Worm (Caenorhabditis elegans) whole organism, L1 larva: Measurements from ENCODE around the gene srh-223.

Experiments used
- C04F5.9 ChIP-seq: sonication (generic microtip); optimal IDR thresholded peaks from 2 replicates; lab custom pipeline; 2016; ENCODE audit warnings: missing genetic modification characterization, missing compliant biosample characterization
- alr-1 ChIP-seq: fragments of 200-800 bp; sonication (Bioruptor generic); optimal IDR thresholded peaks from 2 replicates; lab custom pipeline; 2018; ENCODE audit warnings: borderline replicate concordance, mild to moderate bottlenecking, missing genetic modification characterization, missing compliant biosample characterization
- aly-2 ChIP-seq: fragments of 150-350 bp; optimal IDR thresholded peaks from 2 replicates; lab custom pipeline; 2014; ENCODE audit warnings: missing biosample characterization, missing genetic modification characterization
- ama-1 ChIP-seq: fragments of 150-350 bp; optimal IDR thresholded peaks from 2 replicates; lab custom pipeline; 2014
- ceh-82 ChIP-seq, 3 experiments: fragments of 150-350 bp in 1 of 3; sonication (generic microtip) in 2 of 3; optimal IDR thresholded peaks; 2 replicates each; lab custom pipeline; 2014 to 2017; ENCODE audit warnings: missing biosample characterization in 3 of 3, missing genetic modification characterization in 3 of 3
- dpl-1 ChIP-seq, 3 experiments: fragments of 150-350 bp in 2 of 3; sonication (generic microtip) in 1 of 3; optimal IDR thresholded peaks; 2 replicates each; lab custom pipeline; 2014 to 2017; ENCODE audit warnings: missing biosample characterization in 3 of 3, missing genetic modification characterization in 3 of 3, missing genetic modification reagents in 3 of 3
- dsc-1 ChIP-seq: sonication (generic microtip); optimal IDR thresholded peaks from 2 replicates; lab custom pipeline; 2016; ENCODE audit warnings: mild to moderate bottlenecking, missing genetic modification characterization, missing compliant biosample characterization
- efl-1 ChIP-seq, 4 experiments: fragments of 150-350 bp; optimal IDR thresholded peaks in 3 of 4; peaks in 1 of 4; 1 replicate in 1 of 4; 2 replicates in 3 of 4; lab custom pipeline; 2014; ENCODE audit warnings: missing biosample characterization in 2 of 4, missing genetic modification characterization in 2 of 4, missing genetic modification reagents in 2 of 4
- efl-3 ChIP-seq: fragments of 200-800 bp; sonication (Bioruptor generic); optimal IDR thresholded peaks from 2 replicates; lab custom pipeline; 2018; ENCODE audit warnings: mild to moderate bottlenecking, missing genetic modification characterization, missing compliant biosample characterization
- elt-2 ChIP-seq: sonication (generic microtip); optimal IDR thresholded peaks from 2 replicates; lab custom pipeline; 2016; ENCODE audit warnings: missing genetic modification characterization, mild to moderate bottlenecking, inconsistent platforms, missing compliant biosample characterization, missing genetic modification reagents
- elt-3 ChIP-seq, 6 experiments: fragments of 150-350 bp in 1 of 6; sonication (generic microtip); optimal IDR thresholded peaks; 2 replicates each; lab custom pipeline; 2017 to 2018; ENCODE audit warnings: missing biosample characterization in 6 of 6, missing genetic modification characterization in 6 of 6, inconsistent platforms in 1 of 6
- ets-5 ChIP-seq: fragments of 200-800 bp; sonication (Bioruptor generic); IDR thresholded peaks from 2 replicates; pipeline ENCODE4 v1.3.6; 2022; ENCODE audit warnings: missing genetic modification characterization, missing compliant biosample characterization
- fos-1 ChIP-seq: fragments of 150-350 bp; optimal IDR thresholded peaks from 2 replicates; lab custom pipeline; 2014; ENCODE audit warnings: missing biosample characterization, missing genetic modification characterization
- irx-1 ChIP-seq: sonication (generic microtip); optimal IDR thresholded peaks from 2 replicates; lab custom pipeline; 2016; ENCODE audit warnings: missing genetic modification characterization, missing compliant biosample characterization
- isw-1 ChIP-seq: fragments of 200-800 bp; sonication (Bioruptor generic); IDR thresholded peaks from 2 replicates; pipeline ENCODE4 v1.3.6; 2022; ENCODE audit warnings: missing genetic modification characterization, missing compliant biosample characterization
- jun-1 ChIP-seq: fragments of 150-350 bp; optimal IDR thresholded peaks from 2 replicates; lab custom pipeline; 2014; ENCODE audit warnings: missing biosample characterization, missing genetic modification reagents, missing genetic modification characterization
- lin-14 ChIP-seq: fragments of 200-800 bp; sonication (Bioruptor generic); optimal IDR thresholded peaks from 2 replicates; lab custom pipeline; 2018; ENCODE audit warnings: mild to moderate bottlenecking, missing genetic modification characterization, moderate library complexity, missing compliant biosample characterization
- lin-35 ChIP-seq, 2 experiments: fragments of 150-350 bp; optimal IDR thresholded peaks; 2 replicates each; lab custom pipeline; 2014; ENCODE audit warnings: missing biosample characterization in 2 of 2, missing genetic modification characterization in 2 of 2, missing genetic modification reagents in 2 of 2
- mdl-1 ChIP-seq, 2 experiments: fragments of 150-350 bp; optimal IDR thresholded peaks; 2 replicates each; lab custom pipeline; 2014 to 2017; ENCODE audit warnings: missing biosample characterization in 2 of 2, missing genetic modification characterization in 2 of 2, inconsistent platforms in 1 of 2
- mep-1 ChIP-seq: fragments of 150-350 bp; optimal IDR thresholded peaks from 2 replicates; lab custom pipeline; 2014; ENCODE audit warnings: missing biosample characterization, missing genetic modification characterization
- nhr-12 ChIP-seq: sonication (generic microtip); optimal IDR thresholded peaks from 2 replicates; lab custom pipeline; 2017; ENCODE audit warnings: missing biosample characterization, missing genetic modification characterization
- nhr-20 ChIP-seq: sonication (generic microtip); optimal IDR thresholded peaks from 2 replicates; lab custom pipeline; 2016; ENCODE audit warnings: mild to moderate bottlenecking, missing genetic modification characterization, missing compliant biosample characterization
- nhr-71 ChIP-seq: sonication (generic microtip); optimal IDR thresholded peaks from 2 replicates; lab custom pipeline; 2016; ENCODE audit warnings: mild to moderate bottlenecking, missing genetic modification characterization, moderate library complexity, missing compliant biosample characterization
- nhr-90 ChIP-seq: sonication (generic microtip); optimal IDR thresholded peaks from 2 replicates; lab custom pipeline; 2016; ENCODE audit warnings: mild to moderate bottlenecking, missing genetic modification characterization, missing compliant biosample characterization; ENCODE audit not compliant: poor library complexity
- pax-3 ChIP-seq: fragments of 200-800 bp; sonication (Bioruptor generic); optimal IDR thresholded peaks from 2 replicates; lab custom pipeline; 2018; ENCODE audit warnings: mild to moderate bottlenecking, missing genetic modification characterization, moderate library complexity, missing compliant biosample characterization
- pqm-1 ChIP-seq: sonication (generic microtip); optimal IDR thresholded peaks from 3 replicates; lab custom pipeline; 2017; ENCODE audit warnings: missing biosample characterization, missing genetic modification characterization
- snu-23 ChIP-seq: sonication (generic microtip); optimal IDR thresholded peaks from 2 replicates; lab custom pipeline; 2016; ENCODE audit warnings: missing genetic modification characterization, missing compliant biosample characterization
- tlp-1 ChIP-seq: fragments of 150-350 bp; optimal IDR thresholded peaks from 2 replicates; lab custom pipeline; 2014; ENCODE audit warnings: missing biosample characterization, missing genetic modification characterization
- unc-130 ChIP-seq: fragments of 150-350 bp; optimal IDR thresholded peaks from 2 replicates; lab custom pipeline; 2017; ENCODE audit warnings: missing biosample characterization, missing genetic modification characterization, inconsistent platforms
- unc-86 ChIP-seq: sonication (generic microtip); optimal IDR thresholded peaks from 2 replicates; lab custom pipeline; 2016; ENCODE audit warnings: missing genetic modification characterization, missing compliant biosample characterization
- unc-98 ChIP-seq: fragments of 200-800 bp; sonication (Bioruptor generic); IDR thresholded peaks from 2 replicates; pipeline ENCODE4 v1.3.6; 2022; ENCODE audit warnings: missing genetic modification characterization, missing compliant biosample characterization
- vab-15 ChIP-seq: sonication (generic microtip); optimal IDR thresholded peaks from 2 replicates; lab custom pipeline; 2017; ENCODE audit warnings: missing genotype, mild to moderate bottlenecking, missing genetic modification characterization, missing compliant biosample characterization
- xbp-1 ChIP-seq: sonication (generic microtip); optimal IDR thresholded peaks from 2 replicates; lab custom pipeline; 2016; ENCODE audit warnings: missing genetic modification characterization, missing compliant biosample characterization
- ztf-4 ChIP-seq: fragments of 150-350 bp; optimal IDR thresholded peaks from 2 replicates; lab custom pipeline; 2014; ENCODE audit warnings: missing biosample characterization, missing genetic modification characterization

The srh-223 gene

ce11 chrIV:3988132-3988531 is 6.4 kb downstream of the srh-223 start:
- no peak for TF ChIP-seq unc-98

DNA sequence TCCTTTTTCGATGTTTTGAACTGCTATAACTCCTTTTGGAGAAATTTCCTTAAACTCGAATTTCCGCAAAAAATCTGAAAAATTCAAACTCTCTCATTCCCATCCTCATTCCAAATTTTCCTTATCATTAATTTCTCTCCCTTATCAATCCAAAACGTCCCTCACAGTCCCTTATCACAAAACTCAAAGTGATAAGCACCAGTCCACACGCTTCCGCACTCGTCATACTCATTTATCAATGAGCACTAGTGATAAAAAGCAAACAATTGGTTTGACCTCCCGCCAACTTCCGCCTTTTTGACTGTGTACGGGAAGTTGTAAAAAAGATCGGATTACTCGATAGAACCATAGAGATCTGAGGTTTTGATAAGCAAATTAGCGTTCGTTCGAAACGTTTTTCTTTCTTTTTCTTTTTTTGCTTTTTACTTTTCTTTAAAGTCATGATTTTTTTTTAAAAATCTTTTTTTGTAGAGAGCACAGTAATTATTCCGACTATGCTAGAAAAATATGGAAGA is 7.0 kb downstream of the srh-223 start, which contains the start of gene clec-78:
Gene clec-78, plus strand, starts transcription at position 465 of the 515 bp plus-strand sequence.
- TF ChIP-seq pax-3, result peak; percentile 67
- peak; percentile 100 for TF ChIP-seq elt-2 (tag; lab: Kevin White, UChicago)
- TF ChIP-seq unc-98, result no peak
- TF ChIP-seq nhr-90 (tag; lab: Kevin White, UChicago), result peak; percentile 3
- TF ChIP-seq tlp-1 (tag; lab: Kevin White, UChicago), result peak; percentile 87
- peak in 1 of 2 experiments; percentile 61 for TF ChIP-seq lin-35 (GFP tag; optimal IDR thresholded peaks at IDR 0.05; lab: Kevin White, UChicago)
- TF ChIP-seq jun-1 (tag; lab: Kevin White, UChicago), result peak; percentile 98
- TF ChIP-seq ama-1, result no peak
- no peak for TF ChIP-seq efl-3 (GFP tag; lab: Kevin White, UChicago)
- no peak for TF ChIP-seq vab-15 (tag; lab: Kevin White, UChicago)
- no peak for TF ChIP-seq irx-1
- no peak for TF ChIP-seq xbp-1 (tag; lab: Kevin White, UChicago)
- TF ChIP-seq lin-14, result no peak
- no peak for TF ChIP-seq dpl-1 (GFP tag; optimal IDR thresholded peaks at IDR 0.05; lab: Kevin White, UChicago)
- TF ChIP-seq mep-1 (tag; lab: Kevin White, UChicago), result no peak
- TF ChIP-seq pqm-1, result peak; percentile 98
- peak in 1 of 2 experiments; percentile 45 for TF ChIP-seq mdl-1 (tag; optimal IDR thresholded peaks at IDR 0.05; lab: Kevin White, UChicago)

DNA sequence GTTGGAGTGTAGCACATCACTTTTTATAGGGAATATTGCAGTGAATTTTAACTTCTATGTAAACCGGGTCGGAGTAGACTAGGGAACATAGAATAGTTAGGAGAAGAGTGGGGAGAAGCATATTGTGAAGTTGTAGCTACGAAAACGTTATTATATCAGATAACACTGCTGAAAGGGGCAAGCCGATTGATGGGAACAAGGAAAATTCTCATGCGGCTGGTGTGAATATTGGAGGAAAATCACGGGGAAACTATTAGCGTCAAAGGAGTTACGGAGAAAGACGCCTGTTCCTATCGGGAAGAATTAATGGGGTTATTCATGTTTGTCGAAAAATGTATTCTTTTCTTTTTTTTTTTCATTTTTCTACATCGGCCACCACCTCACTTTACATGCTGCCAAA is 11.6 kb downstream of the srh-223 start, which contains the start of gene F47C12.6:
Gene F47C12.6, minus strand, starts transcription at position 101 of the 400 bp plus-strand sequence.
- TF ChIP-seq elt-2 (tag; lab: Kevin White, UChicago), result no peak
- TF ChIP-seq ztf-4 (tag; lab: Kevin White, UChicago), result no peak
- TF ChIP-seq unc-130 (tag; lab: Kevin White, UChicago), result no peak
- TF ChIP-seq nhr-12, result no peak

- no peak for TF ChIP-seq unc-86 (tag; lab: Kevin White, UChicago)
- no peak for TF ChIP-seq fos-1
- TF ChIP-seq ets-5 (GFP tag; lab: Robert Waterston, UW), result no peak
These were observed 12.6 kb downstream of the srh-223 start, which contains the start of gene F47C12.13 for ce11 chrIV:3994318-3994717. TSS of gene F47C12.13 (minus strand) at chrIV:3994418.

DNA sequence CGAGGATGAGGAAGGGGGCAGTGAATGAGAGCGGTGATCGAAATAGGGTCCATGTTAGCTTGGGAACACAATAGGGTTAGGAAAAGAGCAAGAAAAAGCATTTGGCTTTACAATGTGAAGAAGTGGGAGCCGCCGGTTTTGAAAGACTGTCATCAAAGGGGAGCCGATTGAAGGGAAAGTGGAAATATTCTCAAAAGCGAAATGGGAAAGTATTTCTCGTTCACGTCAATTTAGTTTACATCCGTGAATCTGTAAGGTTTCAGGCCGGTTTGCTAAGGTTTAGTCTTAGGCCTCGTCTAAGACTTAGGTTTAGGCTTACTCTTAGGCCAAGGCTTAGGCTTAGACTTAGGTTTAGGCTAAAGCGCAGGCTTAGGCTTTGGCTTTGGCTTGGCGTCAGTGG is 13.7 kb downstream of the srh-223 start, which contains the start of gene F47C12.7:
Gene F47C12.7, minus strand, starts transcription at position 101 of the 400 bp plus-strand sequence.
- TF ChIP-seq efl-1 (optimal IDR thresholded peaks at IDR 0.05; lab: Kevin White, UChicago) (no peak), efl-1 (GFP tag; optimal IDR thresholded peaks at IDR 0.05 in 1 of 2; lab: Kevin White, UChicago) (peak in 1 of 2 experiments; percentile 60), fos-1 (no peak), alr-1 (tag; lab: Kevin White, UChicago) (no peak)

DNA sequence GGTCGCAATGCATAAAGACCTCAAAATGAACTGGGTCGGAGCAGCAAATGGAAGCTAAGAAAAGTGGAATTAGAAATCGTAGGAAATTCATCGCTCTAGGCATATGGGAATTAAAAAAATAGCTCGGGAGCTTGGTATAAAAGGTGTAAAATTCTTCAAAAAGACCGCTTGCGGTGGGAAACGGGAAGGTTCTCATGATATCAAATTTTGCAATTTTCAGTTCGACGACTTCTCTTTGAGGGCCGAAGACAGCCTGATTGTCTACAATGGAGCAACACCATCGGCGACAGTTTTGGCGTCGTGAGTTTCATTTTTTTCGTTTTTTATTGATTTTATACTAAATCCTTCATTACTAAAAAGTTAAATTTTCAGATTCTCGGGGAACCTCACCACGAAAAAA is 16.8 kb downstream of the srh-223 start, which contains the start of gene F47C12.8:
Gene F47C12.8, minus strand, starts transcription at position 101 of the 400 bp plus-strand sequence.
- TF ChIP-seq isw-1 (no peak), dsc-1 (tag; lab: Kevin White, UChicago) (no peak), xbp-1 (tag; lab: Kevin White, UChicago) (no peak), nhr-71 (tag; lab: Kevin White, UChicago) (no peak), elt-3 (tag; optimal IDR thresholded peaks at IDR 0.05; lab: Kevin White, UChicago) (no peak), nhr-20 (tag; lab: Kevin White, UChicago) (no peak), mep-1 (tag; lab: Kevin White, UChicago) (no peak), aly-2 (tag; lab: Kevin White, UChicago) (no peak), snu-23 (GFP tag; lab: Kevin White, UChicago) (no peak), C04F5.9 (tag; lab: Kevin White, UChicago) (no peak), ceh-82 (tag; optimal IDR thresholded peaks at IDR 0.05; lab: Kevin White, UChicago) (no peak)
- TF ChIP-seq, all 84 proteins: peak for 0
